Fruit fly (Drosophila melanogaster) whole organism, wandering third instar larva: ENCODE results near the gene CG2147.

Experiments used
- Abd-B ChIP-seq: fragments of >200 bp; optimal IDR thresholded peaks from 2 replicates; lab custom pipeline; 2017; ENCODE audit warnings: missing biosample characterization, missing genetic modification characterization
- CG32264 ChIP-seq: fragments of 200-800 bp; sonication (Bioruptor generic); optimal IDR thresholded peaks from 2 replicates; lab custom pipeline; 2016; ENCODE audit warnings: missing biosample characterization, missing genetic modification characterization
- CG9705 ChIP-seq: fragments of 200-800 bp; sonication (Bioruptor generic); optimal IDR thresholded peaks from 2 replicates; lab custom pipeline; 2018; ENCODE audit warnings: missing biosample characterization, mild to moderate bottlenecking, missing genetic modification characterization
- CrebA ChIP-seq: fragments of 200-800 bp; sonication (Bioruptor generic); optimal IDR thresholded peaks from 2 replicates; lab custom pipeline; 2016; ENCODE audit warnings: missing biosample characterization, mild to moderate bottlenecking, missing genetic modification characterization, borderline replicate concordance
- Dfd ChIP-seq: fragments of >200 bp; optimal IDR thresholded peaks from 2 replicates; lab custom pipeline; 2017; ENCODE audit warnings: missing biosample characterization, missing genetic modification characterization
- HLH106 ChIP-seq: fragments of 200-800 bp; optimal IDR thresholded peaks from 3 replicates; lab custom pipeline; 2019; ENCODE audit warnings: missing biosample characterization, mild to moderate bottlenecking, missing genetic modification characterization, moderate library complexity
- Hnf4 ChIP-seq: fragments of 200-800 bp; sonication (Bioruptor generic); optimal IDR thresholded peaks from 2 replicates; lab custom pipeline; 2016; ENCODE audit warnings: missing biosample characterization, mild to moderate bottlenecking, missing genetic modification characterization
- Hr78 ChIP-seq: fragments of >200 bp; optimal IDR thresholded peaks from 2 replicates; lab custom pipeline; 2017; ENCODE audit warnings: missing biosample characterization, missing genetic modification characterization
- Hr83 ChIP-seq: fragments of 200-300 bp; sonication (Bioruptor generic); optimal IDR thresholded peaks from 2 replicates; lab custom pipeline; 2016; ENCODE audit warnings: missing biosample characterization, mild to moderate bottlenecking, missing genetic modification characterization, moderate library complexity; ENCODE audit not compliant: poor library complexity, severe bottlenecking
- Jra ChIP-seq: sonication (Bioruptor generic); optimal IDR thresholded peaks from 2 replicates; lab custom pipeline; 2016; ENCODE audit warnings: missing biosample characterization, missing genetic modification characterization
- Mio ChIP-seq: sonication (Bioruptor generic); optimal IDR thresholded peaks from 2 replicates; lab custom pipeline; 2016; ENCODE audit warnings: missing biosample characterization, missing genetic modification characterization
- Myc ChIP-seq: fragments of >200 bp; optimal IDR thresholded peaks from 2 replicates; lab custom pipeline; 2017
- N ChIP-seq: fragments of >200 bp; optimal IDR thresholded peaks from 2 replicates; lab custom pipeline; 2018; ENCODE audit warnings: missing biosample characterization, missing external identifiers, missing genetic modification characterization
- OdsH ChIP-seq: fragments of 200-800 bp; sonication (Bioruptor generic); optimal IDR thresholded peaks from 2 replicates; lab custom pipeline; 2016; ENCODE audit warnings: missing biosample characterization, mild to moderate bottlenecking, missing genetic modification characterization
- Rel ChIP-seq, 2 experiments: fragments of 200-800 bp; sonication (Bioruptor generic) in 1 of 2; optimal IDR thresholded peaks; 2 replicates in 1 of 2; 3 replicates in 1 of 2; lab custom pipeline; 2016 to 2019; ENCODE audit warnings: mild to moderate bottlenecking in 2 of 2, missing biosample characterization in 2 of 2, missing genetic modification characterization in 2 of 2, moderate library complexity in 1 of 2
- Sp1 ChIP-seq: fragments of 200-800 bp; sonication (Bioruptor generic); optimal IDR thresholded peaks from 3 replicates; lab custom pipeline; 2019; ENCODE audit warnings: missing biosample characterization, mild to moderate bottlenecking, missing genetic modification characterization, moderate library complexity
- Vsx2 ChIP-seq: fragments of 200-300, 225-300 bp; sonication (Bioruptor generic); optimal IDR thresholded peaks from 2 replicates; lab custom pipeline; 2018; ENCODE audit warnings: missing biosample characterization, missing genetic modification characterization; ENCODE audit not compliant: partially characterized antibody
- br ChIP-seq: fragments of 200-800 bp; sonication (Bioruptor generic); optimal IDR thresholded peaks from 2 replicates; lab custom pipeline; 2016; ENCODE audit warnings: missing biosample characterization, missing genetic modification characterization
- brk ChIP-seq: fragments of 200-800 bp; sonication (Bioruptor generic); optimal IDR thresholded peaks from 2 replicates; lab custom pipeline; 2016; ENCODE audit warnings: missing biosample characterization, mild to moderate bottlenecking, missing genetic modification characterization
- dmrt93B ChIP-seq: fragments of 200-800 bp; sonication (Bioruptor generic); optimal IDR thresholded peaks from 2 replicates; lab custom pipeline; 2018; ENCODE audit warnings: missing biosample characterization, mild to moderate bottlenecking, missing genetic modification characterization
- dsf ChIP-seq: sonication (Bioruptor generic); optimal IDR thresholded peaks from 2 replicates; lab custom pipeline; 2016; ENCODE audit warnings: missing biosample characterization, missing genetic modification characterization, borderline replicate concordance
- ey ChIP-seq: fragments of 200-800 bp; sonication (Bioruptor generic); optimal IDR thresholded peaks from 2 replicates; lab custom pipeline; 2016; ENCODE audit warnings: missing biosample characterization, missing genetic modification characterization
- foxo ChIP-seq, 2 experiments: fragments of 200-800 bp; sonication (Bioruptor generic); optimal IDR thresholded peaks; 2 replicates in 1 of 2; 3 replicates in 1 of 2; lab custom pipeline; 2016 to 2017; ENCODE audit warnings: missing biosample characterization in 2 of 2, missing genetic modification characterization in 2 of 2
- fru ChIP-seq: fragments of 200-800 bp; sonication (Bioruptor generic); optimal IDR thresholded peaks from 3 replicates; lab custom pipeline; 2016; ENCODE audit warnings: missing biosample characterization, mild to moderate bottlenecking, missing genetic modification characterization
- h ChIP-seq: fragments of 200-800 bp; sonication (Bioruptor generic); optimal IDR thresholded peaks from 3 replicates; lab custom pipeline; 2016; ENCODE audit warnings: missing biosample characterization, mild to moderate bottlenecking, missing genetic modification characterization
- jim ChIP-seq: fragments of 175-275, 200-325 bp; sonication (Bioruptor generic); optimal IDR thresholded peaks from 2 replicates; lab custom pipeline; 2016; ENCODE audit warnings: missing biosample characterization, mild to moderate bottlenecking, missing genetic modification characterization
- lola ChIP-seq: fragments of >200 bp; optimal IDR thresholded peaks from 2 replicates; lab custom pipeline; 2017; ENCODE audit warnings: missing biosample characterization, missing genetic modification characterization
- psq ChIP-seq: fragments of 200-800 bp; sonication (Bioruptor generic); optimal IDR thresholded peaks from 3 replicates; lab custom pipeline; 2017; ENCODE audit warnings: missing biosample characterization, mild to moderate bottlenecking, missing genetic modification characterization, moderate library complexity
- rgr ChIP-seq: fragments of 200-800 bp; sonication (Bioruptor generic); optimal IDR thresholded peaks from 3 replicates; lab custom pipeline; 2016; ENCODE audit warnings: missing biosample characterization, mild to moderate bottlenecking, missing genetic modification characterization
- sage ChIP-seq: fragments of 200-800 bp; sonication (Bioruptor generic); optimal IDR thresholded peaks from 2 replicates; lab custom pipeline; 2016; ENCODE audit warnings: missing biosample characterization, mild to moderate bottlenecking, missing genetic modification characterization
- sv ChIP-seq: fragments of 200-800 bp; sonication (Bioruptor generic); optimal IDR thresholded peaks from 3 replicates; lab custom pipeline; 2016; ENCODE audit warnings: missing biosample characterization, missing genetic modification characterization
- woc ChIP-seq: sonication (Bioruptor generic); optimal IDR thresholded peaks from 2 replicates; lab custom pipeline; 2016; ENCODE audit warnings: missing biosample characterization, mild to moderate bottlenecking, missing genetic modification characterization

Gene CG2147

dm6 chrX:8231241-8232028, 9.0 kb upstream of the CG2147 start:
- TF ChIP-seq Sp1 (GFP tag; lab: Kevin White, UChicago) (peak; percentile 72), fru (GFP tag; lab: Kevin White, UChicago) (no peak), CG9705 (peak; percentile 11), Rel (GFP tag; optimal IDR thresholded peaks at IDR 0.05; lab: Kevin White, UChicago) (peak; percentile 43), Rel (tag; optimal IDR thresholded peaks at IDR 0.05; lab: Kevin White, UChicago) (peak; percentile 31), Hnf4 (peak; percentile 63), sage (GFP tag; lab: Kevin White, UChicago) (peak; percentile 43), Myc (lab: Kevin White, UChicago) (no peak), rgr (GFP tag; lab: Kevin White, UChicago) (peak; percentile 14), ey (GFP tag; lab: Kevin White, UChicago) (no peak)

dm6 chrX:8233167-8233566, 7.3 kb upstream of the CG2147 start:
- TF ChIP-seq Hnf4 (peak; percentile 71), Hr83 (GFP tag; lab: Kevin White, UChicago) (peak; percentile 20), fru (GFP tag; lab: Kevin White, UChicago) (peak; percentile 75), br (peak; percentile 57), Rel (GFP tag; optimal IDR thresholded peaks at IDR 0.05; lab: Kevin White, UChicago) (no peak), Rel (tag; optimal IDR thresholded peaks at IDR 0.05; lab: Kevin White, UChicago) (peak; percentile 24), HLH106 (peak; percentile 31), psq (GFP tag; lab: Kevin White, UChicago) (peak; percentile 18), ey (GFP tag; lab: Kevin White, UChicago) (peak; percentile 63), Dfd (GFP tag; lab: Kevin White, UChicago) (no peak), Hr78 (GFP tag; lab: Kevin White, UChicago) (no peak), Jra (GFP tag; lab: Kevin White, UChicago) (no peak), Sp1 (GFP tag; lab: Kevin White, UChicago) (peak; percentile 42), dsf (GFP tag; lab: Kevin White, UChicago) (no peak), N (no peak), woc (GFP tag; lab: Kevin White, UChicago) (peak; percentile 39), h (GFP tag; lab: Kevin White, UChicago) (peak; percentile 72), sv (GFP tag; lab: Kevin White, UChicago) (peak; percentile 20), CG32264 (GFP tag; lab: Kevin White, UChicago) (peak; percentile 15), OdsH (GFP tag; lab: Kevin White, UChicago) (peak; percentile 44), rgr (GFP tag; lab: Kevin White, UChicago) (peak; percentile 70), lola (GFP tag; lab: Kevin White, UChicago) (no peak), foxo (GFP tag; optimal IDR thresholded peaks at IDR 0.05; lab: Kevin White, UChicago) (peak in 1 of 2 experiments; percentile 76)

DNA sequence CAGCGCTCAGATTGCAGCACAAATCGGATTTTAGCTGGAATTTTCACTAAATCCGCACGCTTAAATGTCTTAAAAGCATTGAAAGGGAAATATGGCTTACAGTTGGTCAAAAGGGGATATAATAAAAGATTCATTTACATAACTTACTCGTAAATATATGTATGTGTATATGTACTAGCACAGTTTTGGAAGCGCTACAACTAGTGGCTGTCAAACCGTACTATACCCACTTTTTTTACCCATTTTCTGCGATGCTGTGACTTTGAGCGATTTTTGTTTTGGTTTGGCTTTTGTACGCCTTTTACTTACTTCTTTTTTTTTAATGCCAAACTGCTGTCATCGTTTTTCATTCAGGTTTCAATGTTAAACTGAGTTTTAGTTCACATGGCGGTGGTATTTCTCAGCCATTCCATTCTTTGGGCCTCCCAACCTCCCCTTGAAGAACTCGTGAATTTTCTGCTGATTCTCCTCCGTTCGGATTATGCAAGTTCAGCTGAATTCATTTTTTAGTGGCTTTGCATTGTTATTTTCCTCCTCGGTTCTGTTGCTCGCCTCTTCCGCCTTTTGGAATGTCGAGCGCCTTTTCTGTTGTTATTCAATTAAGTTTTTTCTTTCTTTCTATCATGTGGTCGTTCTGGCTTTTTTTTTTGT, 6.4 kb upstream of the CG2147 start:
- TF ChIP-seq ey (GFP tag; lab: Kevin White, UChicago) (no peak), CrebA (GFP tag; lab: Kevin White, UChicago) (no peak), Vsx2 (GFP tag; lab: Kevin White, UChicago) (no peak), br (no peak), Mio (no peak), Dfd (GFP tag; lab: Kevin White, UChicago) (no peak), brk (GFP tag; lab: Kevin White, UChicago) (no peak), rgr (GFP tag; lab: Kevin White, UChicago) (no peak), OdsH (GFP tag; lab: Kevin White, UChicago) (no peak), psq (GFP tag; lab: Kevin White, UChicago) (no peak), dmrt93B (GFP tag; lab: Kevin White, UChicago) (no peak), CG9705 (no peak), Jra (GFP tag; lab: Kevin White, UChicago) (no peak), CG32264 (GFP tag; lab: Kevin White, UChicago) (no peak)

- TF ChIP-seq Hr78 (GFP tag; lab: Kevin White, UChicago) (no peak), foxo (GFP tag; optimal IDR thresholded peaks at IDR 0.05; lab: Kevin White, UChicago) (no peak), br (no peak), Jra (GFP tag; lab: Kevin White, UChicago) (no peak), dmrt93B (GFP tag; lab: Kevin White, UChicago) (no peak), Rel (GFP tag; optimal IDR thresholded peaks at IDR 0.05; lab: Kevin White, UChicago) (no peak), Rel (tag; optimal IDR thresholded peaks at IDR 0.05; lab: Kevin White, UChicago) (peak; percentile 33), h (GFP tag; lab: Kevin White, UChicago) (peak; percentile 12), jim (no peak), Hnf4 (no peak), Dfd (GFP tag; lab: Kevin White, UChicago) (no peak), rgr (GFP tag; lab: Kevin White, UChicago) (peak; percentile 35), Abd-B (GFP tag; lab: Kevin White, UChicago) (no peak), brk (GFP tag; lab: Kevin White, UChicago) (no peak), lola (GFP tag; lab: Kevin White, UChicago) (no peak), HLH106 (no peak), ey (GFP tag; lab: Kevin White, UChicago) (no peak), sage (GFP tag; lab: Kevin White, UChicago) (no peak), psq (GFP tag; lab: Kevin White, UChicago) (peak; percentile 91), Sp1 (GFP tag; lab: Kevin White, UChicago) (peak; percentile 47)
- TF ChIP-seq, all 38 proteins: peak for 5
Measured at dm6 chrX:8242298-8242697, 1.8 kb downstream of the CG2147 start, which contains the start of gene Trxr1. Gene Trxr1, plus strand, starts transcription at chrX:8242528.
